Fruit fly (Drosophila melanogaster): ENCODE measurements around the gene Rchy1.
A peak's percentile ranks its signal among the peaks of the same experiment; 100 is the strongest.

Rchy1 gene

dm6 chr2L:6465497-6465896, at the start of gene Rchy1:
Rchy1 (minus strand) TSS chr2L:6465669.
- no peak for TF ChIP-seq CG17801 (GFP tag; optimal IDR thresholded peaks at IDR 0.05; ENCODE audit: partially characterized antibody)

- TF ChIP-seq CG17801 (GFP tag; optimal IDR thresholded peaks at IDR 0.05; ENCODE audit: partially characterized antibody), result no peak
Observed at dm6 chr2L:6513948-6514347, 48.5 kb upstream of the Rchy1 start.

- no peak for TF ChIP-seq CG17801 (GFP tag; optimal IDR thresholded peaks at IDR 0.05; ENCODE audit: partially characterized antibody)
Observed at dm6 chr2L:6508666-6509065, 43.2 kb upstream of the Rchy1 start.

- TF ChIP-seq CG17801 (GFP tag; optimal IDR thresholded peaks at IDR 0.05; ENCODE audit: partially characterized antibody), result no peak
Observed at dm6 chr2L:6503724-6504037, 38.2 kb upstream of the Rchy1 start.

dm6 chr2L:6502887-6503723, 37.6 kb upstream of the Rchy1 start:
- TF ChIP-seq CG17801 (GFP tag; optimal IDR thresholded peaks at IDR 0.05; ENCODE audit: partially characterized antibody), result no peak

- TF ChIP-seq CG17801 (GFP tag; optimal IDR thresholded peaks at IDR 0.05; ENCODE audit: partially characterized antibody), result no peak
Observed at dm6 chr2L:6500648-6501325, 35.3 kb upstream of the Rchy1 start.

- TF ChIP-seq CG17801 (GFP tag; optimal IDR thresholded peaks at IDR 0.05; ENCODE audit: partially characterized antibody), result peak; percentile 65
Observed at dm6 chr2L:6498448-6498847, 33.0 kb upstream of the Rchy1 start, which contains the start of gene CG31637. CG31637 (plus strand) TSS chr2L:6498647.

dm6 chr2L:6496753-6497152, 31.3 kb upstream of the Rchy1 start, which contains the start of gene CG9550:
CG9550 (plus strand) TSS chr2L:6497053.
- no peak for TF ChIP-seq CG17801 (GFP tag; optimal IDR thresholded peaks at IDR 0.05; ENCODE audit: partially characterized antibody)

- TF ChIP-seq CG17801 (GFP tag; optimal IDR thresholded peaks at IDR 0.05; ENCODE audit: partially characterized antibody), result peak; percentile 76
Observed at dm6 chr2L:6494405-6494816, 28.9 kb upstream of the Rchy1 start, which contains the start of gene CG9547. CG9547 (minus strand) TSS chr2L:6494532.

dm6 chr2L:6490783-6491249, 25.3 kb upstream of the Rchy1 start, which contains the start of the genes Phf5a and CG31638:
Phf5a (minus strand) TSS chr2L:6490843.
CG31638 (plus strand) TSS chr2L:6491061.
- TF ChIP-seq CG17801 (GFP tag; optimal IDR thresholded peaks at IDR 0.05; ENCODE audit: partially characterized antibody), result peak; percentile 65

dm6 chr2L:6488676-6489140, 23.2 kb upstream of the Rchy1 start, which contains the start of the genes KFase and epsilonCOP:
KFase (minus strand) TSS chr2L:6488756.
epsilonCOP (plus strand) TSS chr2L:6489090.
- peak; percentile 54 for TF ChIP-seq CG17801 (GFP tag; optimal IDR thresholded peaks at IDR 0.05; ENCODE audit: partially characterized antibody)

dm6 chr2L:6481310-6481738, 15.9 kb upstream of the Rchy1 start:
- TF ChIP-seq CG17801 (GFP tag; optimal IDR thresholded peaks at IDR 0.05; ENCODE audit: partially characterized antibody), result peak; percentile 25

dm6 chr2L:6480212-6480994, 14.9 kb upstream of the Rchy1 start, which contains the start of the genes Sec61alpha and Daxx:
Sec61alpha (minus strand) TSS chr2L:6480575.
Daxx (plus strand) TSS chr2L:6480929.
- peak; percentile 67 for TF ChIP-seq CG17801 (GFP tag; optimal IDR thresholded peaks at IDR 0.05; ENCODE audit: partially characterized antibody)

- TF ChIP-seq CG17801 (GFP tag; optimal IDR thresholded peaks at IDR 0.05; ENCODE audit: partially characterized antibody), result peak; percentile 69
Observed at dm6 chr2L:6479226-6479906, 13.9 kb upstream of the Rchy1 start.

All from ovary, adult (tissue).